Fruit fly (Drosophila melanogaster) whole organism, embryonic: Measurements from ENCODE around the gene CG14851.

Experiments used
- BEAF-32 ChIP-seq: fragments of 200-800 bp; sonication (Bioruptor generic); optimal IDR thresholded peaks from 3 replicates; lab custom pipeline; 2017; ENCODE audit warnings: missing biosample characterization, missing genetic modification characterization, mild to moderate bottlenecking, moderate library complexity, missing genetic modification reagents
- Bgb ChIP-seq: fragments of 200-800 bp; sonication (Bioruptor generic); IDR thresholded peaks from 2 replicates; pipeline ENCODE4 v1.3.6; 2022; ENCODE audit warnings: missing biosample characterization, missing genetic modification characterization; ENCODE audit not compliant: partially characterized antibody
- Blimp-1 ChIP-seq: fragments of 200-800 bp; sonication (Bioruptor generic); optimal IDR thresholded peaks from 3 replicates; lab custom pipeline; 2018; ENCODE audit warnings: missing biosample characterization, missing genetic modification characterization, mild to moderate bottlenecking, moderate library complexity, missing genetic modification reagents
- CG10274 ChIP-seq: fragments of 200-800 bp; sonication (Bioruptor generic); optimal IDR thresholded peaks from 3 replicates; lab custom pipeline; 2017; ENCODE audit warnings: missing biosample characterization, mild to moderate bottlenecking, missing genetic modification characterization
- CG11504 ChIP-seq: fragments of 200-800 bp; sonication (Bioruptor generic); optimal IDR thresholded peaks from 3 replicates; lab custom pipeline; 2019; ENCODE audit warnings: missing biosample characterization, mild to moderate bottlenecking, missing genetic modification characterization, moderate library complexity
- CG12219 ChIP-seq: fragments of 200-800 bp; sonication (Bioruptor generic); optimal IDR thresholded peaks from 3 replicates; lab custom pipeline; 2018; ENCODE audit warnings: missing biosample characterization, mild to moderate bottlenecking, missing genetic modification characterization
- CG14014 ChIP-seq: fragments of 200-800 bp; sonication (Bioruptor generic); IDR thresholded peaks from 2 replicates; pipeline ENCODE4 v1.3.6; 2022; ENCODE audit warnings: missing biosample characterization, missing genetic modification characterization
- CG14860 ChIP-seq: fragments of 200-800 bp; sonication (Bioruptor generic); IDR thresholded peaks from 3 replicates; pipeline ENCODE4 v1.3.6; 2022; ENCODE audit warnings: missing biosample characterization, missing genetic modification characterization; ENCODE audit not compliant: partially characterized antibody
- CG14965 ChIP-seq: fragments of 200-800 bp; sonication (Bioruptor generic); optimal IDR thresholded peaks from 2 replicates; lab custom pipeline; 2016; ENCODE audit warnings: missing biosample characterization, missing genetic modification characterization, borderline replicate concordance
- CG1529 ChIP-seq: fragments of 200-800 bp; sonication (Bioruptor generic); optimal IDR thresholded peaks from 3 replicates; lab custom pipeline; 2018; ENCODE audit warnings: missing biosample characterization, missing genetic modification characterization
- CG16813 ChIP-seq: fragments of 200-800 bp; sonication (Bioruptor generic); IDR thresholded peaks from 3 replicates; pipeline ENCODE4 v1.3.6; 2022; ENCODE audit warnings: missing biosample characterization, missing genetic modification characterization; ENCODE audit not compliant: partially characterized antibody
- CG16863 ChIP-seq: fragments of 200-800 bp; sonication (Bioruptor generic); optimal IDR thresholded peaks from 3 replicates; lab custom pipeline; 2016; ENCODE audit warnings: missing biosample characterization, missing genetic modification characterization
- CG17328 ChIP-seq: fragments of 200-800 bp; sonication (Bioruptor generic); IDR thresholded peaks from 2 replicates; pipeline ENCODE4 v1.3.6; 2022; ENCODE audit warnings: missing biosample characterization, missing genetic modification characterization
- CG17385 ChIP-seq: fragments of 200-800 bp; sonication (Bioruptor generic); optimal IDR thresholded peaks from 3 replicates; lab custom pipeline; 2018; ENCODE audit warnings: missing biosample characterization, mild to moderate bottlenecking, missing genetic modification characterization
- CG2116 ChIP-seq: fragments of 200-800 bp; sonication (Bioruptor generic); optimal IDR thresholded peaks from 3 replicates; lab custom pipeline; 2018; ENCODE audit warnings: missing biosample characterization, mild to moderate bottlenecking, missing genetic modification characterization
- CG3281 ChIP-seq: fragments of 200-800 bp; sonication (Bioruptor generic); optimal IDR thresholded peaks from 3 replicates; lab custom pipeline; 2017; ENCODE audit warnings: missing biosample characterization, mild to moderate bottlenecking, missing genetic modification characterization
- CG34224 ChIP-seq: fragments of 200-800 bp; sonication (Bioruptor generic); IDR thresholded peaks from 3 replicates; pipeline ENCODE4 v1.3.6; 2022; ENCODE audit warnings: missing biosample characterization, missing genetic modification characterization; ENCODE audit not compliant: partially characterized antibody
- CG42726 ChIP-seq: fragments of 200-800 bp; sonication (Bioruptor generic); IDR thresholded peaks from 2 replicates; pipeline ENCODE4 v1.3.6; 2022; ENCODE audit warnings: missing biosample characterization, missing genetic modification characterization; ENCODE audit not compliant: partially characterized antibody
- CG4617 ChIP-seq: fragments of 200-800 bp; sonication (Bioruptor generic); optimal IDR thresholded peaks from 3 replicates; lab custom pipeline; 2016; ENCODE audit warnings: missing biosample characterization, missing genetic modification characterization, borderline replicate concordance
- CG6791 ChIP-seq: fragments of 200-800 bp; sonication (Bioruptor generic); IDR thresholded peaks from 3 replicates; pipeline ENCODE4 v1.3.6; 2022; ENCODE audit warnings: missing biosample characterization, missing genetic modification characterization; ENCODE audit not compliant: partially characterized antibody
- CG7745 ChIP-seq: fragments of 200-800 bp; sonication (Bioruptor generic); optimal IDR thresholded peaks from 2 replicates; lab custom pipeline; 2018; ENCODE audit warnings: missing biosample characterization, mild to moderate bottlenecking, missing genetic modification characterization, moderate library complexity
- CTCF ChIP-seq: fragments of 200-800 bp; sonication (Bioruptor generic); optimal IDR thresholded peaks from 2 replicates; lab custom pipeline; 2017; ENCODE audit warnings: missing biosample characterization, mild to moderate bottlenecking, missing genetic modification characterization, moderate library complexity
- Dfd ChIP-seq, 2 experiments: fragments of >200 bp; optimal IDR thresholded peaks; 2 replicates each; lab custom pipeline; 2017; ENCODE audit warnings: missing biosample characterization in 2 of 2, missing genetic modification characterization in 2 of 2
- Dll ChIP-seq: fragments of 200-800 bp; sonication (Bioruptor generic); IDR thresholded peaks from 4 replicates; pipeline ENCODE4 v1.3.6; 2022; ENCODE audit warnings: missing biosample characterization, missing genetic modification characterization; ENCODE audit not compliant: partially characterized antibody
- Doc3 ChIP-seq: fragments of 200-800 bp; sonication (Bioruptor generic); IDR thresholded peaks from 3 replicates; pipeline ENCODE4 v1.3.6; 2022; ENCODE audit warnings: missing biosample characterization, missing genetic modification characterization; ENCODE audit not compliant: partially characterized antibody
- Dp ChIP-seq: fragments of 200-800 bp; sonication (Bioruptor generic); optimal IDR thresholded peaks from 2 replicates; lab custom pipeline; 2018; ENCODE audit warnings: missing biosample characterization, mild to moderate bottlenecking, missing genetic modification characterization, moderate library complexity
- Dref ChIP-seq: fragments of 200-800 bp; sonication (Bioruptor generic); IDR thresholded peaks from 2 replicates; pipeline ENCODE4 v1.3.6; 2022; ENCODE audit warnings: missing biosample characterization, missing genetic modification characterization
- E2f2 ChIP-seq: fragments of 200-800 bp; sonication (Bioruptor generic); IDR thresholded peaks from 2 replicates; pipeline ENCODE4 v1.3.6; 2022; ENCODE audit warnings: missing biosample characterization, missing genetic modification characterization
- Myb ChIP-seq: fragments of 200-800 bp; sonication (Bioruptor generic); optimal IDR thresholded peaks from 2 replicates; lab custom pipeline; 2016; ENCODE audit warnings: missing biosample characterization, missing genetic modification characterization
- Opbp ChIP-seq: fragments of 200-800 bp; sonication (Bioruptor generic); IDR thresholded peaks from 3 replicates; pipeline ENCODE4 v1.3.6; 2022; ENCODE audit warnings: missing biosample characterization, missing genetic modification characterization; ENCODE audit not compliant: partially characterized antibody
- ac ChIP-seq: fragments of 200-800 bp; sonication (Bioruptor generic); optimal IDR thresholded peaks from 3 replicates; lab custom pipeline; 2017; ENCODE audit warnings: missing biosample characterization, mild to moderate bottlenecking, missing genetic modification characterization
- caup ChIP-seq: fragments of 200-800 bp; sonication (Bioruptor generic); optimal IDR thresholded peaks from 3 replicates; lab custom pipeline; 2017; ENCODE audit warnings: missing biosample characterization, mild to moderate bottlenecking, missing genetic modification characterization, moderate library complexity; ENCODE audit not compliant: severe bottlenecking
- corto ChIP-seq: fragments of 200-800 bp; sonication (Bioruptor generic); optimal IDR thresholded peaks from 2 replicates; lab custom pipeline; 2016; ENCODE audit warnings: missing biosample characterization, mild to moderate bottlenecking, missing genetic modification characterization, moderate library complexity
- crp ChIP-seq, 2 experiments: fragments of 200-800 bp; sonication (Bioruptor generic); optimal IDR thresholded peaks; 2 replicates in 1 of 2; 3 replicates in 1 of 2; lab custom pipeline; 2017; ENCODE audit warnings: missing biosample characterization in 2 of 2, missing genetic modification characterization in 2 of 2, mild to moderate bottlenecking in 1 of 2, moderate library complexity in 1 of 2
- da ChIP-seq: fragments of 200-800 bp; sonication (Bioruptor generic); optimal IDR thresholded peaks from 2 replicates; lab custom pipeline; 2016; ENCODE audit warnings: missing biosample characterization, missing genetic modification characterization
- dm ChIP-seq: fragments of 200-800 bp; sonication (Bioruptor generic); optimal IDR thresholded peaks from 3 replicates; lab custom pipeline; 2016; ENCODE audit warnings: missing biosample characterization, missing genetic modification characterization
- dmrt11E ChIP-seq: fragments of 200-800 bp; sonication (Bioruptor generic); optimal IDR thresholded peaks from 3 replicates; lab custom pipeline; 2018; ENCODE audit warnings: missing biosample characterization, mild to moderate bottlenecking, missing genetic modification characterization, moderate library complexity
- eve ChIP-seq, 2 experiments: fragments of >200 bp; optimal IDR thresholded peaks; 2 replicates each; lab custom pipeline; 2017; ENCODE audit warnings: missing biosample characterization in 2 of 2, missing genetic modification characterization in 2 of 2
- fru ChIP-seq: fragments of >200 bp; optimal IDR thresholded peaks from 2 replicates; lab custom pipeline; 2017
- gfzf ChIP-seq: fragments of 200-800 bp; sonication (Bioruptor generic); optimal IDR thresholded peaks from 2 replicates; lab custom pipeline; 2016; ENCODE audit warnings: missing biosample characterization, mild to moderate bottlenecking, missing genetic modification characterization, moderate library complexity
- hb ChIP-seq: fragments of 200-800 bp; sonication (Bioruptor generic); IDR thresholded peaks from 3 replicates; pipeline ENCODE4 v1.3.6; 2022; ENCODE audit warnings: missing biosample characterization, missing genetic modification characterization; ENCODE audit not compliant: partially characterized antibody
- inv ChIP-seq: fragments of 200-800 bp; sonication (Bioruptor generic); IDR thresholded peaks from 2 replicates; pipeline ENCODE4 v1.3.6; 2022; ENCODE audit warnings: missing biosample characterization, missing genetic modification characterization; ENCODE audit not compliant: partially characterized antibody
- knrl ChIP-seq: fragments of 200-800 bp; sonication (Bioruptor generic); IDR thresholded peaks from 3 replicates; pipeline ENCODE4 v1.3.6; 2022; ENCODE audit warnings: missing biosample characterization, missing genetic modification characterization; ENCODE audit not compliant: partially characterized antibody
- nerfin-2 ChIP-seq: fragments of 200-800 bp; sonication (Bioruptor generic); IDR thresholded peaks from 2 replicates; pipeline ENCODE4 v1.3.6; 2022; ENCODE audit warnings: missing biosample characterization, missing genetic modification characterization; ENCODE audit not compliant: partially characterized antibody
- pzg ChIP-seq: fragments of 200-800 bp; sonication (Bioruptor generic); optimal IDR thresholded peaks from 3 replicates; lab custom pipeline; 2018; ENCODE audit warnings: missing biosample characterization, mild to moderate bottlenecking, missing genetic modification characterization, moderate library complexity
- sna ChIP-seq: fragments of 200-800 bp; sonication (Bioruptor generic); IDR thresholded peaks from 2 replicates; pipeline ENCODE4 v1.3.6; 2022; ENCODE audit warnings: missing biosample characterization, missing genetic modification characterization; ENCODE audit not compliant: partially characterized antibody
- stc ChIP-seq: fragments of 200-800 bp; sonication (Bioruptor generic); IDR thresholded peaks from 2 replicates; pipeline ENCODE4 v1.3.6; 2022; ENCODE audit warnings: missing biosample characterization, missing genetic modification characterization
- zen2 ChIP-seq: fragments of 200-800 bp; sonication (Bioruptor generic); IDR thresholded peaks from 3 replicates; pipeline ENCODE4 v1.3.6; 2022; ENCODE audit warnings: missing biosample characterization, missing genetic modification characterization; ENCODE audit not compliant: partially characterized antibody

Gene CG14851

dm6 chr3R:14513420-14513819, 48.7 kb upstream of the CG14851 start, which contains the start of gene CG8461 (continued):
- no peak for TF ChIP-seq da (GFP tag; lab: Kevin White, UChicago)
- TF ChIP-seq inv (GFP tag; lab: Robert Waterston, UW), result peak; percentile 38; the same call in 1 of the 2 replicates
- peak; percentile 76 for TF ChIP-seq Bgb
- no peak for TF ChIP-seq eve (GFP tag; optimal IDR thresholded peaks at IDR 0.05; lab: Kevin White, UChicago)
- peak; percentile 68; the same call in 2 of the 3 replicates for TF ChIP-seq CG34224
- TF ChIP-seq CG17385 (GFP tag; lab: Kevin White, UChicago), result no peak
- TF ChIP-seq CG1529 (GFP tag; lab: Kevin White, UChicago), result no peak
- no peak for TF ChIP-seq CG17328 (GFP tag; lab: Robert Waterston, UW)
- TF ChIP-seq Dll (GFP tag; lab: Robert Waterston, UW), result peak; percentile 67; the same call in 3 of the 4 replicates
- TF ChIP-seq Dp (GFP tag; lab: Kevin White, UChicago), result peak; percentile 92
- TF ChIP-seq sna, result no peak
- TF ChIP-seq CG14860, result peak; percentile 47; the same call in 2 of the 3 replicates
- TF ChIP-seq Blimp-1 (GFP tag; lab: Kevin White, UChicago), result no peak
- TF ChIP-seq CG10274, result no peak
- TF ChIP-seq Myb (GFP tag; lab: Kevin White, UChicago), result peak; percentile 56
- TF ChIP-seq Opbp (GFP tag; lab: Robert Waterston, UW), result peak; percentile 62; the same call in 2 of the 3 replicates
- no peak for TF ChIP-seq CG14014 (GFP tag; lab: Robert Waterston, UW)
- no peak for TF ChIP-seq corto (GFP tag; lab: Kevin White, UChicago)
- TF ChIP-seq dm (GFP tag; lab: Kevin White, UChicago), result peak; percentile 38
- no peak for TF ChIP-seq CG11504 (tag; lab: Kevin White, UChicago)
- TF ChIP-seq nerfin-2 (GFP tag; lab: Robert Waterston, UW), result 0 out of 2 replicates have a peak, but pooled peaks have one; percentile 33
- TF ChIP-seq dmrt11E (tag; lab: Kevin White, UChicago), result no peak
- no peak for TF ChIP-seq CG12219 (GFP tag; lab: Kevin White, UChicago)
- TF ChIP-seq crp (GFP tag; optimal IDR thresholded peaks at IDR 0.05; lab: Kevin White, UChicago), result peak; percentile 58 to 94
- TF ChIP-seq Doc3 (GFP tag; lab: Robert Waterston, UW), result peak; percentile 37; the same call in 1 of the 3 replicates
- TF ChIP-seq zen2 (GFP tag; lab: Robert Waterston, UW), result peak; percentile 62; the same call in 2 of the 3 replicates
- TF ChIP-seq CG42726 (GFP tag; lab: Robert Waterston, UW), result no peak
- peak; percentile 76 for TF ChIP-seq Dref
- no peak for TF ChIP-seq caup (GFP tag; lab: Kevin White, UChicago)
- no peak for TF ChIP-seq knrl (GFP tag; lab: Robert Waterston, UW)
- no peak for TF ChIP-seq CG3281 (GFP tag; lab: Kevin White, UChicago)
- TF ChIP-seq CG4617, result peak; percentile 15
- no peak for TF ChIP-seq fru (lab: Kevin White, UChicago)
- TF ChIP-seq hb, result peak; percentile 70; the same call in 1 of the 3 replicates
- TF ChIP-seq CG6791 (GFP tag; lab: Robert Waterston, UW), result peak; percentile 74
- TF ChIP-seq CG7745 (tag; lab: Kevin White, UChicago), result no peak
- TF ChIP-seq CG16863 (GFP tag; lab: Kevin White, UChicago), result no peak
- TF ChIP-seq BEAF-32 (GFP tag; lab: Kevin White, UChicago), result peak; percentile 42
- no peak for TF ChIP-seq Dfd (GFP tag; optimal IDR thresholded peaks at IDR 0.05; lab: Kevin White, UChicago)
- no peak for TF ChIP-seq CTCF (GFP tag; lab: Kevin White, UChicago)
- peak; percentile 70 for TF ChIP-seq CG2116 (GFP tag; lab: Kevin White, UChicago)
- TF ChIP-seq ac (GFP tag; lab: Kevin White, UChicago), result no peak
- no peak for TF ChIP-seq gfzf (GFP tag; lab: Kevin White, UChicago)
- no peak for TF ChIP-seq stc (GFP tag; lab: Robert Waterston, UW)
- TF ChIP-seq CG14965 (GFP tag; lab: Kevin White, UChicago), result no peak
- TF ChIP-seq pzg (GFP tag; lab: Kevin White, UChicago), result peak; percentile 26
- TF ChIP-seq E2f2 (GFP tag; lab: Robert Waterston, UW), result peak; percentile 94
- TF ChIP-seq CG16813 (GFP tag; lab: Robert Waterston, UW), result peak; percentile 44; the same call in 1 of the 3 replicates
